Worm (Caenorhabditis elegans) whole organism, young adult: Measurements from ENCODE around the gene F16G10.13.

Experiments
- B0261.1 ChIP-seq: sonication (generic microtip); optimal IDR thresholded peaks from 2 replicates; lab custom pipeline; 2016; ENCODE audit warnings: mild to moderate bottlenecking, missing genetic modification characterization, moderate library complexity, missing compliant biosample characterization
- B0336.3 ChIP-seq: fragments of 200-800 bp; sonication (Bioruptor generic); IDR thresholded peaks from 2 replicates; pipeline ENCODE4 v1.3.6; 2022; ENCODE audit warnings: missing genetic modification characterization, missing compliant biosample characterization
- F49E8.2 ChIP-seq: sonication (generic microtip); optimal IDR thresholded peaks from 3 replicates; lab custom pipeline; 2017; ENCODE audit warnings: missing genetic modification characterization, mild to moderate bottlenecking, missing compliant biosample characterization, antibody characterized with exemption, moderate library complexity; ENCODE audit not compliant: insufficient read depth
- K11D2.4 ChIP-seq: fragments of 200-800 bp; sonication (Bioruptor generic); IDR thresholded peaks from 2 replicates; pipeline ENCODE4 v1.3.6; 2022; ENCODE audit warnings: missing genetic modification reagents, missing genetic modification characterization, missing compliant biosample characterization
- Y95B8A.8 ChIP-seq: fragments of 200-800 bp; sonication (Bioruptor generic); IDR thresholded peaks from 2 replicates; pipeline ENCODE4 v1.3.6; 2022; ENCODE audit warnings: missing genetic modification reagents, missing genetic modification characterization, missing compliant biosample characterization
- aptf-3 ChIP-seq: fragments of 200-800 bp; sonication (Bioruptor generic); IDR thresholded peaks from 2 replicates; pipeline ENCODE4 v1.3.6; 2022; ENCODE audit warnings: missing genetic modification characterization, missing compliant biosample characterization
- bed-2 ChIP-seq: fragments of 200-800 bp; sonication (Bioruptor generic); IDR thresholded peaks from 2 replicates; pipeline ENCODE4 v1.3.6; 2022; ENCODE audit warnings: missing genetic modification reagents, missing genetic modification characterization, missing compliant biosample characterization
- ceh-100 ChIP-seq: fragments of 200-800 bp; sonication (Bioruptor generic); IDR thresholded peaks from 2 replicates; pipeline ENCODE4 v1.3.6; 2022; ENCODE audit warnings: missing genetic modification reagents, missing genetic modification characterization, missing compliant biosample characterization
- ceh-40 ChIP-seq: fragments of 200-800 bp; sonication (Bioruptor generic); IDR thresholded peaks from 2 replicates; pipeline ENCODE4 v1.3.6; 2022; ENCODE audit warnings: missing genetic modification characterization, missing compliant biosample characterization
- ceh-91 ChIP-seq: fragments of 200-800 bp; sonication (Bioruptor generic); IDR thresholded peaks from 2 replicates; pipeline ENCODE4 v1.3.6; 2022; ENCODE audit warnings: missing genetic modification reagents, missing genetic modification characterization, missing compliant biosample characterization
- die-1 ChIP-seq: sonication (generic microtip); optimal IDR thresholded peaks from 2 replicates; lab custom pipeline; 2016; ENCODE audit warnings: missing genotype, mild to moderate bottlenecking, missing genetic modification characterization, missing compliant biosample characterization
- dpff-1 ChIP-seq: sonication (generic microtip); optimal IDR thresholded peaks from 2 replicates; lab custom pipeline; 2017; ENCODE audit warnings: mild to moderate bottlenecking, missing genetic modification characterization, missing compliant biosample characterization
- dpl-1 ChIP-seq: fragments of 150-350 bp; optimal IDR thresholded peaks from 2 replicates; lab custom pipeline; 2014; ENCODE audit warnings: missing biosample characterization, missing genetic modification reagents, missing genetic modification characterization
- egl-18 ChIP-seq: fragments of 200-800 bp; sonication (Bioruptor generic); IDR thresholded peaks from 2 replicates; pipeline ENCODE4 v1.3.6; 2022; ENCODE audit warnings: missing genetic modification reagents, missing genetic modification characterization, missing compliant biosample characterization
- egl-44 ChIP-seq: fragments of 200-800 bp; sonication (Bioruptor generic); IDR thresholded peaks from 2 replicates; pipeline ENCODE4 v1.3.6; 2022; ENCODE audit warnings: missing genetic modification reagents, missing genetic modification characterization, missing compliant biosample characterization
- egrh-3 ChIP-seq: fragments of 200-800 bp; sonication (Bioruptor generic); IDR thresholded peaks from 2 replicates; pipeline ENCODE4 v1.3.6; 2022; ENCODE audit warnings: missing genetic modification reagents, missing genetic modification characterization, missing compliant biosample characterization
- ekl-4 ChIP-seq: fragments of 200-800 bp; sonication (Bioruptor generic); IDR thresholded peaks from 2 replicates; pipeline ENCODE4 v1.3.6; 2022; ENCODE audit warnings: missing genetic modification reagents, missing genetic modification characterization, missing compliant biosample characterization
- ets-4 ChIP-seq: fragments of 200-800 bp; sonication (Bioruptor generic); optimal IDR thresholded peaks from 2 replicates; lab custom pipeline; 2018; ENCODE audit warnings: mild to moderate bottlenecking, missing genetic modification characterization, missing compliant biosample characterization
- hmg-20 ChIP-seq: fragments of 200-800 bp; sonication (Bioruptor generic); IDR thresholded peaks from 2 replicates; pipeline ENCODE4 v1.3.6; 2022; ENCODE audit warnings: missing genetic modification reagents, missing genetic modification characterization, missing compliant biosample characterization
- hrde-1 ChIP-seq: sonication (generic microtip); optimal IDR thresholded peaks from 2 replicates; lab custom pipeline; 2016; ENCODE audit warnings: missing genetic modification characterization, mild to moderate bottlenecking, missing compliant biosample characterization, moderate library complexity, missing genotype, missing genetic modification reagents, borderline replicate concordance
- hsf-1 ChIP-seq: fragments of 200-800 bp; sonication (Bioruptor generic); IDR thresholded peaks from 2 replicates; pipeline ENCODE4 v1.3.6; 2022; ENCODE audit warnings: missing genetic modification reagents, missing genetic modification characterization, missing compliant biosample characterization
- lag-1 ChIP-seq: fragments of 200-800 bp; sonication (Bioruptor generic); IDR thresholded peaks from 2 replicates; pipeline ENCODE4 v1.3.6; 2022; ENCODE audit warnings: missing genetic modification reagents, missing genetic modification characterization, missing compliant biosample characterization
- lir-1 ChIP-seq: fragments of 200-800 bp; sonication (Bioruptor generic); conservative IDR thresholded peaks from 2 replicates; pipeline ENCODE4 v1.3.6; 2022; ENCODE audit warnings: missing genetic modification reagents, missing genetic modification characterization, missing compliant biosample characterization
- lsy-27 ChIP-seq: sonication (generic microtip); optimal IDR thresholded peaks from 2 replicates; lab custom pipeline; 2017; ENCODE audit warnings: missing genetic modification characterization, mild to moderate bottlenecking, missing compliant biosample characterization, antibody characterized with exemption, missing genotype, borderline replicate concordance; ENCODE audit not compliant: insufficient read depth
- madf-6 ChIP-seq: fragments of 200-800 bp; sonication (Bioruptor generic); IDR thresholded peaks from 2 replicates; pipeline ENCODE4 v1.3.6; 2022; ENCODE audit warnings: missing genetic modification reagents, missing genetic modification characterization, missing compliant biosample characterization
- madf-8 ChIP-seq: fragments of 200-800 bp; sonication (Bioruptor generic); conservative IDR thresholded peaks from 2 replicates; pipeline ENCODE4 v1.3.6; 2022; ENCODE audit warnings: missing genetic modification reagents, missing genetic modification characterization, missing compliant biosample characterization
- mcd-1 ChIP-seq: fragments of 200-800 bp; sonication (Bioruptor generic); IDR thresholded peaks from 2 replicates; pipeline ENCODE4 v1.3.6; 2022; ENCODE audit warnings: missing genetic modification reagents, missing genetic modification characterization, missing compliant biosample characterization
- mxl-1 ChIP-seq: sonication (generic microtip); optimal IDR thresholded peaks from 2 replicates; lab custom pipeline; 2016; ENCODE audit warnings: missing genetic modification characterization, missing compliant biosample characterization
- nfya-1 ChIP-seq: sonication (generic microtip); optimal IDR thresholded peaks from 2 replicates; lab custom pipeline; 2017; ENCODE audit warnings: antibody characterized with exemption, missing compliant biosample characterization, missing genetic modification characterization, borderline replicate concordance; ENCODE audit not compliant: insufficient read depth
- nfyb-1 ChIP-seq: fragments of 200-800 bp; sonication (Bioruptor generic); IDR thresholded peaks from 2 replicates; pipeline ENCODE4 v1.3.6; 2022; ENCODE audit warnings: missing genetic modification reagents, missing genetic modification characterization, missing compliant biosample characterization
- nhr-27 ChIP-seq: fragments of 200-800 bp; sonication (Bioruptor generic); optimal IDR thresholded peaks from 2 replicates; lab custom pipeline; 2018; ENCODE audit warnings: mild to moderate bottlenecking, missing genetic modification characterization, moderate library complexity, missing compliant biosample characterization
- nhr-80 ChIP-seq: sonication (generic microtip); optimal IDR thresholded peaks from 2 replicates; lab custom pipeline; 2016; ENCODE audit warnings: missing genetic modification characterization, missing compliant biosample characterization
- nhr-90 ChIP-seq: sonication (generic microtip); optimal IDR thresholded peaks from 2 replicates; lab custom pipeline; 2016; ENCODE audit warnings: missing genotype, mild to moderate bottlenecking, missing genetic modification characterization, missing compliant biosample characterization
- repo-1 ChIP-seq: sonication (generic microtip); optimal IDR thresholded peaks from 2 replicates; lab custom pipeline; 2017; ENCODE audit warnings: mild to moderate bottlenecking, missing genetic modification characterization, missing compliant biosample characterization
- rpc-1 ChIP-seq, 2 experiments: fragments of 150-350 bp in 1 of 2; sonication (generic microtip) in 1 of 2; optimal IDR thresholded peaks; 2 replicates each; lab custom pipeline; 2014 to 2018; ENCODE audit warnings: missing biosample characterization in 1 of 2, missing genetic modification characterization in 1 of 2, missing genetic modification reagents in 1 of 2, missing genotype in 1 of 2
- sdz-38 ChIP-seq: sonication (generic microtip); optimal IDR thresholded peaks from 2 replicates; lab custom pipeline; 2016; ENCODE audit warnings: missing genotype, missing genetic modification characterization, missing compliant biosample characterization
- sea-2 ChIP-seq: fragments of 200-800 bp; sonication (Bioruptor generic); IDR thresholded peaks from 2 replicates; pipeline ENCODE4 v1.3.6; 2022; ENCODE audit warnings: missing genetic modification characterization, missing compliant biosample characterization
- snpc-1.3 ChIP-seq: sonication (generic microtip); optimal IDR thresholded peaks from 2 replicates; lab custom pipeline; 2017; ENCODE audit warnings: missing genetic modification characterization, mild to moderate bottlenecking, missing compliant biosample characterization, antibody characterized with exemption, moderate library complexity, missing genotype, missing genetic modification reagents; ENCODE audit not compliant: insufficient read depth
- somi-1 ChIP-seq: fragments of 200-800 bp; sonication (Bioruptor generic); optimal IDR thresholded peaks from 2 replicates; lab custom pipeline; 2018; ENCODE audit warnings: mild to moderate bottlenecking, missing genetic modification characterization, missing compliant biosample characterization
- sptf-2 ChIP-seq: fragments of 200-800 bp; sonication (Bioruptor generic); optimal IDR thresholded peaks from 2 replicates; lab custom pipeline; 2018; ENCODE audit warnings: mild to moderate bottlenecking, missing genetic modification characterization, missing compliant biosample characterization
- tlf-1 ChIP-seq: fragments of 200-800 bp; sonication (Bioruptor generic); optimal IDR thresholded peaks from 2 replicates; lab custom pipeline; 2018; ENCODE audit warnings: mild to moderate bottlenecking, missing genetic modification characterization, missing compliant biosample characterization
- xnd-1 ChIP-seq: sonication (generic microtip); optimal IDR thresholded peaks from 2 replicates; lab custom pipeline; 2016; ENCODE audit warnings: missing genotype, missing genetic modification reagents, missing genetic modification characterization, missing compliant biosample characterization
- ztf-22 ChIP-seq: fragments of 200-800 bp; sonication (Bioruptor generic); optimal IDR thresholded peaks from 2 replicates; lab custom pipeline; 2018; ENCODE audit warnings: mild to moderate bottlenecking, missing genetic modification characterization, moderate library complexity, missing compliant biosample characterization

Gene F16G10.13

DNA sequence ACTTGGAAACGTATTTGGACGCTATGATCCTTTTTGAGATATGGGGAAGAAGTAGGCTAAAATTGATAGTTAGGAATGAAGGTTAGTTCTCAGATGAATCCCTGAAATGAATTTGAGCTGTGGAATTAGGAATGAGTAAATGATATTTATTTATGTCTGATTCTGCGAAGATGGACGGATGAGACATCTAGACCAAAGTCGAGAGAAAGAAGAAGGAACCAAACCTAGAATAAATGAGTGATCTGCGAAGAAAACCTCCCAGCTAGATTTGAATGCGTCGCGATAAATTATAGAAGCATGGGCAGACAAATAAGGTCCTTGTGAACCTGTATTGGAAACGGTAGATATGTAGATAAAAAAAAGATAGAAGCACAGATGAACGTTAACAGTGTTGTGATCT is 35.8 kb downstream of the F16G10.13 start, which contains the start of gene F43C11.16:
TSS of gene F43C11.16 (minus strand) at position 101 of the 400 bp plus-strand sequence.
- TF ChIP-seq tlf-1 (no peak), ets-4 (GFP tag; lab: Kevin White, UChicago) (no peak), lsy-27 (tag; lab: Kevin White, UChicago) (no peak), Y95B8A.8 (no peak)

DNA sequence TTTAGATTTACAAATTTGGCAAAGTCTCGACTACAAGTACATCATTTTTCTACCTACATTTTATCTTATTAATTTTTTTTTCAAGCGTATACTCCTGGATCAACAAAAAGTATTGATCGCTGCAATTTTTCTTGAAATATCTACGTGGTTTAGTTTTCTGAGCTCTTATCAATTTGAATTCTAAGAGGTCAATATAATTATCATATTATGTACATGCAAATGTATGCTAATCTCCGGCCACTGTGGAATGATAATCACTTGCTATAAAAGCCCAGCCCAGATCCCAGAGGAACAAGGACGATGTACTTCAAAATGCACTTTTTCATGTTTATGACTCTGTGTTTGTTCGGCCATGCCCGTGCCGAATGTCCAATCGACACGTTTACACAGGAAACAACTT is 39.0 kb downstream of the F16G10.13 start, which contains the start of gene F43C11.1:
TSS of gene F43C11.1 (plus strand) at position 301 of the 400 bp plus-strand sequence.
- no peak for TF ChIP-seq nfyb-1 (GFP tag; lab: Robert Waterston, UW)
- no peak for TF ChIP-seq sdz-38 (tag; lab: Kevin White, UChicago)
- TF ChIP-seq F49E8.2 (tag; lab: Kevin White, UChicago), result no peak
- no peak for TF ChIP-seq B0336.3 (GFP tag; lab: Robert Waterston, UW)
- TF ChIP-seq B0261.1 (tag; lab: Kevin White, UChicago), result no peak
- no peak for TF ChIP-seq lag-1
- no peak for TF ChIP-seq ceh-91
- no peak for TF ChIP-seq dpl-1 (GFP tag; lab: Kevin White, UChicago)
- TF ChIP-seq sea-2 (GFP tag; lab: Robert Waterston, UW), result no peak
- no peak for TF ChIP-seq nfya-1
- no peak for TF ChIP-seq ceh-100
- TF ChIP-seq bed-2, result no peak
- no peak for TF ChIP-seq mxl-1 (tag; lab: Kevin White, UChicago)
- TF ChIP-seq egl-44 (GFP tag; lab: Robert Waterston, UW), result no peak
- TF ChIP-seq, all 124 proteins: peak for 0

DNA sequence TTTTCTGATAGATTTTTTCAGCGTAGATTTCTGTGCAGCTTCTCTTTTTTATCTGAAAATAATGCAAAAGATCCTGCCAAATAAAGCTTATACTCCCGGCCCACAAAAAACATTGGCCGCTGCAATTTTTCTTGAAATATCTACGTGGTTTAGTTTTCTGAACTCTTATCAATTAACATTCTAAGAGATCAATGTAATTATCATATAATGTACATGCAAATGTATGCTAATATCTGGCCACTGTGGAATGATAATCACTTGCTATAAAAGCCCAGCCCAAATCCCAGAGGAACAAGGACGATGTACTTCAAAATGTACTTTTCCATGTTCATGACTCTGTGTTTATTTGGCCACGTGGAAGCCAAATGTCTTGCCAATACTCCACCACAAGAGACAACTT is 41.3 kb downstream of the F16G10.13 start, which contains the start of gene F43C11.2:
TSS of gene F43C11.2 (plus strand) at position 301 of the 400 bp plus-strand sequence.
- TF ChIP-seq Y95B8A.8, result no peak
- TF ChIP-seq nhr-27 (tag; lab: Kevin White, UChicago), result no peak
- no peak for TF ChIP-seq madf-8
- no peak for TF ChIP-seq hsf-1
- no peak for TF ChIP-seq xnd-1 (tag; lab: Kevin White, UChicago)
- TF ChIP-seq repo-1, result no peak
- TF ChIP-seq, all 124 proteins: peak for 0

ce11 chrII:2353012-2353411 is 42.8 kb downstream of the F16G10.13 start, which contains the start of gene F43C11.3:
Gene F43C11.3 (plus strand): TSS chrII:2353312.
- TF ChIP-seq hmg-20, result no peak
- no peak for TF ChIP-seq ets-4 (GFP tag; lab: Kevin White, UChicago)
- TF ChIP-seq B0261.1 (tag; lab: Kevin White, UChicago), result no peak
- TF ChIP-seq somi-1, result no peak
- no peak for TF ChIP-seq lir-1 (GFP tag; lab: Robert Waterston, UW)
- no peak for TF ChIP-seq ztf-22 (GFP tag; lab: Kevin White, UChicago)
- no peak for TF ChIP-seq ceh-40 (GFP tag; lab: Robert Waterston, UW)
- no peak for TF ChIP-seq ceh-91
- TF ChIP-seq madf-6 (GFP tag; lab: Robert Waterston, UW), result no peak
- no peak for TF ChIP-seq die-1 (tag; lab: Kevin White, UChicago)
- no peak for TF ChIP-seq hsf-1
- TF ChIP-seq mcd-1 (GFP tag; lab: Robert Waterston, UW), result no peak
- no peak for TF ChIP-seq snpc-1.3
- TF ChIP-seq aptf-3 (GFP tag; lab: Robert Waterston, UW), result no peak

DNA sequence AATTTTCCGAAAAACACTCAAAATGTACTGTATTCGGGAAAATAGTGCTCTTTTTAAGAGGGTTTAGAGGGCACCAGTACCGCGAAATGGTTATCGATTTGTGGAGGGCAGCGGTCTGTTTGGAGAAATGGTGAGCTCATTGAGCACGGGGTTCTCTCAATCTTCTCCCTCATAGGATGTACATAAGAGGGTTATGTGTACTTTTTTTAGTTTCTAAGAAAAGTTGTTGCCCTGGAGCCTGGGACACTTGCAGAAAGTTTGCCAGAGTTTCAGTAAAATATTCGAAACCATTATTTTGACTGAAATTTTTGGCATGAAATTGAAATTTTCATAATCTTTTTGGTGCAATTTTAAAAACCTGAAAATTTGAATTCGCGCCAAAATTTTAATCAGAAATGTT is 43.2 kb downstream of the F16G10.13 start, which contains the start of gene F43C11.10:
TSS of gene F43C11.10 (minus strand) at position 101 of the 400 bp plus-strand sequence.
- TF ChIP-seq hrde-1 (tag; lab: Kevin White, UChicago), result no peak
- no peak for TF ChIP-seq somi-1
- no peak for TF ChIP-seq K11D2.4 (GFP tag; lab: Robert Waterston, UW)
- no peak for TF ChIP-seq egrh-3
- no peak for TF ChIP-seq dpff-1 (tag; lab: Kevin White, UChicago)
- no peak for TF ChIP-seq ets-4 (GFP tag; lab: Kevin White, UChicago)
- no peak for TF ChIP-seq ekl-4 (GFP tag; lab: Robert Waterston, UW)
- no peak for TF ChIP-seq egl-18 (GFP tag; lab: Robert Waterston, UW)
- no peak for TF ChIP-seq sptf-2 (GFP tag; lab: Kevin White, UChicago)
- no peak for TF ChIP-seq nhr-90
- no peak for TF ChIP-seq nhr-80 (tag; lab: Kevin White, UChicago)
- TF ChIP-seq rpc-1 (optimal IDR thresholded peaks at IDR 0.05; lab: Kevin White, UChicago), result no peak
- TF ChIP-seq rpc-1 (tag; optimal IDR thresholded peaks at IDR 0.05; lab: Kevin White, UChicago), result no peak
